Worm (Caenorhabditis elegans) whole organism, mixed stage, embryonic: ENCODE measurements around the gene fog-2.

ENCODE experiments used
- M03D4.4 ChIP-seq: sonication (generic microtip); optimal IDR thresholded peaks from 2 replicates; lab custom pipeline; 2017; ENCODE audit warnings: mild to moderate bottlenecking, missing genetic modification characterization, missing compliant biosample characterization
- bed-3 ChIP-seq: fragments of 200-800 bp; sonication (Bioruptor generic); optimal IDR thresholded peaks from 3 replicates; lab custom pipeline; 2018; ENCODE audit warnings: mild to moderate bottlenecking, missing genetic modification characterization, moderate library complexity, missing compliant biosample characterization
- blmp-1 ChIP-seq: fragments of 150-350 bp; optimal IDR thresholded peaks from 2 replicates; lab custom pipeline; 2014; ENCODE audit warnings: missing biosample characterization, missing genetic modification characterization
- ceh-39 ChIP-seq: fragments of 150-350 bp; optimal IDR thresholded peaks from 2 replicates; lab custom pipeline; 2014; ENCODE audit warnings: missing biosample characterization, missing genetic modification characterization
- ceh-43 ChIP-seq: fragments of 200-800 bp; sonication (Bioruptor generic); optimal IDR thresholded peaks from 2 replicates; lab custom pipeline; 2018; ENCODE audit warnings: mild to moderate bottlenecking, missing genetic modification characterization, moderate library complexity, missing compliant biosample characterization
- ceh-83 ChIP-seq: fragments of 200-800 bp; sonication (Bioruptor generic); optimal IDR thresholded peaks from 2 replicates; lab custom pipeline; 2018; ENCODE audit warnings: mild to moderate bottlenecking, missing genetic modification characterization, missing compliant biosample characterization
- ces-1 ChIP-seq: fragments of 150-350 bp; optimal IDR thresholded peaks from 2 replicates; lab custom pipeline; 2014; ENCODE audit warnings: missing biosample characterization, missing genetic modification reagents, missing genetic modification characterization
- cnd-1 ChIP-seq: fragments of 200-800 bp; sonication (Bioruptor generic); optimal IDR thresholded peaks from 2 replicates; lab custom pipeline; 2018; ENCODE audit warnings: mild to moderate bottlenecking, missing genetic modification characterization, missing compliant biosample characterization
- drap-1 ChIP-seq: fragments of 200-800 bp; sonication (Bioruptor generic); optimal IDR thresholded peaks from 3 replicates; lab custom pipeline; 2018; ENCODE audit warnings: mild to moderate bottlenecking, missing genetic modification characterization, missing compliant biosample characterization
- elt-1 ChIP-seq: sonication (generic microtip); optimal IDR thresholded peaks from 2 replicates; lab custom pipeline; 2017; ENCODE audit warnings: missing genetic modification characterization, mild to moderate bottlenecking, missing compliant biosample characterization, antibody characterized with exemption, moderate library complexity, borderline replicate concordance; ENCODE audit not compliant: insufficient read depth
- flh-1 ChIP-seq: fragments of 200-800 bp; sonication (Bioruptor generic); optimal IDR thresholded peaks from 2 replicates; lab custom pipeline; 2018; ENCODE audit warnings: mild to moderate bottlenecking, missing genetic modification characterization, moderate library complexity, missing compliant biosample characterization
- ham-2 ChIP-seq: fragments of 200-800 bp; sonication (Bioruptor generic); optimal IDR thresholded peaks from 2 replicates; lab custom pipeline; 2018; ENCODE audit warnings: mild to moderate bottlenecking, missing genetic modification characterization, missing compliant biosample characterization
- hlh-1 ChIP-seq: fragments of 150-350 bp; optimal IDR thresholded peaks from 2 replicates; lab custom pipeline; 2014; ENCODE audit warnings: missing biosample characterization, missing genetic modification reagents, missing genetic modification characterization
- lin-13 ChIP-seq: fragments of 150-350 bp; optimal IDR thresholded peaks from 2 replicates; lab custom pipeline; 2014; ENCODE audit warnings: missing biosample characterization, missing genetic modification characterization
- lin-32 ChIP-seq: fragments of 200-800 bp; sonication (Bioruptor generic); optimal IDR thresholded peaks from 2 replicates; lab custom pipeline; 2018; ENCODE audit warnings: mild to moderate bottlenecking, missing genetic modification characterization, missing compliant biosample characterization
- lsy-2 ChIP-seq: fragments of 150-350 bp; optimal IDR thresholded peaks from 2 replicates; lab custom pipeline; 2014; ENCODE audit warnings: missing biosample characterization, missing genetic modification characterization
- mab-5 ChIP-seq: fragments of 150-350 bp; optimal IDR thresholded peaks from 2 replicates; lab custom pipeline; 2014; ENCODE audit warnings: missing biosample characterization, missing genetic modification characterization
- mep-1 ChIP-seq: fragments of 150-350 bp; optimal IDR thresholded peaks from 2 replicates; lab custom pipeline; 2017; ENCODE audit warnings: missing biosample characterization, missing genetic modification reagents, missing genetic modification characterization, inconsistent platforms
- mls-2 ChIP-seq: sonication (generic microtip); optimal IDR thresholded peaks from 2 replicates; lab custom pipeline; 2016; ENCODE audit warnings: mild to moderate bottlenecking, missing genetic modification characterization, moderate library complexity, missing compliant biosample characterization
- nhr-12 ChIP-seq: fragments of 150-350 bp; optimal IDR thresholded peaks from 2 replicates; lab custom pipeline; 2014; ENCODE audit warnings: missing biosample characterization, missing genetic modification characterization
- nhr-2 ChIP-seq: fragments of 150-350 bp; optimal IDR thresholded peaks from 2 replicates; lab custom pipeline; 2014; ENCODE audit warnings: missing biosample characterization, missing genetic modification characterization
- nhr-237 ChIP-seq: fragments of 150-350 bp; optimal IDR thresholded peaks from 2 replicates; lab custom pipeline; 2014; ENCODE audit warnings: missing biosample characterization, missing genetic modification characterization
- nhr-28 ChIP-seq: fragments of 150-350 bp; optimal IDR thresholded peaks from 2 replicates; lab custom pipeline; 2014; ENCODE audit warnings: missing biosample characterization, missing genetic modification characterization
- nhr-76 ChIP-seq: sonication (generic microtip); optimal IDR thresholded peaks from 2 replicates; lab custom pipeline; 2017; ENCODE audit warnings: missing biosample characterization, missing genetic modification characterization
- sem-2 ChIP-seq: fragments of 200-800 bp; sonication (Bioruptor generic); optimal IDR thresholded peaks from 2 replicates; lab custom pipeline; 2018; ENCODE audit warnings: mild to moderate bottlenecking, missing genetic modification characterization, missing compliant biosample characterization
- sptf-1 ChIP-seq: sonication (generic microtip); optimal IDR thresholded peaks from 2 replicates; lab custom pipeline; 2017; ENCODE audit warnings: mild to moderate bottlenecking, missing genetic modification characterization, moderate library complexity, missing compliant biosample characterization
- unc-120 ChIP-seq: sonication (generic microtip); optimal IDR thresholded peaks from 2 replicates; lab custom pipeline; 2017; ENCODE audit warnings: missing genetic modification characterization, missing compliant biosample characterization; ENCODE audit not compliant: poor library complexity, severe bottlenecking
- unc-39 ChIP-seq: fragments of 150-350 bp; optimal IDR thresholded peaks from 2 replicates; lab custom pipeline; 2014; ENCODE audit warnings: missing biosample characterization, missing genetic modification characterization
- unc-62 ChIP-seq: fragments of 150-350 bp; optimal IDR thresholded peaks from 2 replicates; lab custom pipeline; 2014; ENCODE audit warnings: missing biosample characterization, missing genetic modification reagents, missing genetic modification characterization
- zip-8 ChIP-seq: fragments of 150-350 bp; optimal IDR thresholded peaks from 2 replicates; lab custom pipeline; 2014; ENCODE audit warnings: missing biosample characterization, missing genetic modification characterization
- ztf-11 ChIP-seq: fragments of 150-350 bp; optimal IDR thresholded peaks from 2 replicates; lab custom pipeline; 2014; ENCODE audit warnings: missing biosample characterization, missing genetic modification characterization

fog-2 gene

ce11 chrV:20234439-20234838, 35.4 kb downstream of the fog-2 start:
- no peak for TF ChIP-seq ztf-11 (tag; lab: Kevin White, UChicago)
- peak; percentile 30 for TF ChIP-seq M03D4.4

- peak; percentile 95 for TF ChIP-seq zip-8 (tag; lab: Kevin White, UChicago)
- no peak for TF ChIP-seq cnd-1 (tag; lab: Kevin White, UChicago)
These were observed 36.2 kb downstream of the fog-2 start for ce11 chrV:20235231-20235630.

DNA sequence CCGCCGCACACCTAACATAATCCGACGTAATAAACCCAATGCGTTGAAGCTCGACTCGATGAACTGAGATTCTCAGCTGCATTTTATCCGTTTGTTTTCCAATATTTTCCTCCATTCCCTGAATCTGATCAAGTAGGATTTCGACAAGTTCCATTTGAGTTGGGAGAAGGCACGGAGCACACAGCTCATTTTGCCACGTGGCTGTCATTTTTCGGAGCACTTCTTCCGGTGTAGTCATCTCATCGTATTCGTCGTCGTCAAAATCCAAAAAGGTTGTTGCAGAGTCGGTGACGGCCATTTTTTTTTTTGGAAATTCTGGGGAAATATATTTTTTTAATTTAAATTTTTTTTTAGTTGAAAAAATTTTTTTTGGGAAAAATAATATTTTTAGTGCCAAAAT, 38.4 kb downstream of the fog-2 start, which contains the start of gene sld-5:
Gene sld-5 (minus strand): TSS at position 317 of the 400 bp plus-strand sequence.
- TF ChIP-seq zip-8 (tag; lab: Kevin White, UChicago) = no peak
- TF ChIP-seq mab-5 = no peak
- no peak for TF ChIP-seq mls-2 (tag; lab: Kevin White, UChicago)
- TF ChIP-seq nhr-76 (tag; lab: Kevin White, UChicago) = no peak
- TF ChIP-seq drap-1 (GFP tag; lab: Kevin White, UChicago) = no peak
- no peak for TF ChIP-seq unc-120 (tag; lab: Kevin White, UChicago)
- no peak for TF ChIP-seq nhr-12
- TF ChIP-seq lin-13 (tag; lab: Kevin White, UChicago) = no peak
- TF ChIP-seq hlh-1 (tag; lab: Kevin White, UChicago) = no peak
- no peak for TF ChIP-seq nhr-237
- no peak for TF ChIP-seq M03D4.4
- TF ChIP-seq ztf-11 (tag; lab: Kevin White, UChicago) = no peak
- no peak for TF ChIP-seq unc-62
- no peak for TF ChIP-seq sem-2 (GFP tag; lab: Kevin White, UChicago)
- TF ChIP-seq cnd-1 (tag; lab: Kevin White, UChicago) = no peak
- no peak for TF ChIP-seq elt-1 (tag; lab: Kevin White, UChicago)
- no peak for TF ChIP-seq lin-32 (GFP tag; lab: Kevin White, UChicago)
- TF ChIP-seq ces-1 (GFP tag; lab: Kevin White, UChicago) = no peak
- no peak for TF ChIP-seq mep-1 (tag; lab: Kevin White, UChicago)
- no peak for TF ChIP-seq unc-39 (tag; lab: Kevin White, UChicago)

- TF ChIP-seq cnd-1 (tag; lab: Kevin White, UChicago) = peak; percentile 31
- TF ChIP-seq ces-1 (GFP tag; lab: Kevin White, UChicago) = no peak
- no peak for TF ChIP-seq lsy-2 (tag; lab: Kevin White, UChicago)
- TF ChIP-seq unc-120 (tag; lab: Kevin White, UChicago) = no peak
- no peak for TF ChIP-seq bed-3
- TF ChIP-seq mep-1 (tag; lab: Kevin White, UChicago) = no peak
- TF ChIP-seq mls-2 (tag; lab: Kevin White, UChicago) = no peak
- TF ChIP-seq nhr-28 = no peak
- peak; percentile 2 for TF ChIP-seq drap-1 (GFP tag; lab: Kevin White, UChicago)
- TF ChIP-seq nhr-237 = no peak
- TF ChIP-seq nhr-12 = no peak
- no peak for TF ChIP-seq ceh-43 (GFP tag; lab: Kevin White, UChicago)
- no peak for TF ChIP-seq lin-32 (GFP tag; lab: Kevin White, UChicago)
- peak; percentile 31 for TF ChIP-seq sptf-1 (tag; lab: Kevin White, UChicago)
- TF ChIP-seq nhr-2 (tag; lab: Kevin White, UChicago) = no peak
- no peak for TF ChIP-seq ham-2
- peak; percentile 40 for TF ChIP-seq ceh-83 (GFP tag; lab: Kevin White, UChicago)
- TF ChIP-seq M03D4.4 = no peak
- no peak for TF ChIP-seq nhr-76 (tag; lab: Kevin White, UChicago)
- no peak for TF ChIP-seq blmp-1 (tag; lab: Kevin White, UChicago)
- TF ChIP-seq flh-1 (GFP tag; lab: Kevin White, UChicago) = peak; percentile 12
- TF ChIP-seq, all 35 proteins: peak for 5
These were observed 42.3 kb downstream of the fog-2 start for ce11 chrV:20241243-20241862.

ce11 chrV:20249438-20250120, 50.5 kb downstream of the fog-2 start, which contains the start of gene swsn-1:
TSS of gene swsn-1 (minus strand) at chrV:20249488.
- TF ChIP-seq mep-1 (tag; lab: Kevin White, UChicago) (peak; percentile 38), hlh-1 (tag; lab: Kevin White, UChicago) (peak; percentile 20), cnd-1 (tag; lab: Kevin White, UChicago) (peak; percentile 70), ces-1 (GFP tag; lab: Kevin White, UChicago) (peak; percentile 56), ceh-39 (tag; lab: Kevin White, UChicago) (peak; percentile 85), lsy-2 (tag; lab: Kevin White, UChicago) (peak; percentile 4), lin-32 (GFP tag; lab: Kevin White, UChicago) (peak; percentile 65), mls-2 (tag; lab: Kevin White, UChicago) (no peak), sptf-1 (tag; lab: Kevin White, UChicago) (no peak)
